In the genomic region with DNA sequence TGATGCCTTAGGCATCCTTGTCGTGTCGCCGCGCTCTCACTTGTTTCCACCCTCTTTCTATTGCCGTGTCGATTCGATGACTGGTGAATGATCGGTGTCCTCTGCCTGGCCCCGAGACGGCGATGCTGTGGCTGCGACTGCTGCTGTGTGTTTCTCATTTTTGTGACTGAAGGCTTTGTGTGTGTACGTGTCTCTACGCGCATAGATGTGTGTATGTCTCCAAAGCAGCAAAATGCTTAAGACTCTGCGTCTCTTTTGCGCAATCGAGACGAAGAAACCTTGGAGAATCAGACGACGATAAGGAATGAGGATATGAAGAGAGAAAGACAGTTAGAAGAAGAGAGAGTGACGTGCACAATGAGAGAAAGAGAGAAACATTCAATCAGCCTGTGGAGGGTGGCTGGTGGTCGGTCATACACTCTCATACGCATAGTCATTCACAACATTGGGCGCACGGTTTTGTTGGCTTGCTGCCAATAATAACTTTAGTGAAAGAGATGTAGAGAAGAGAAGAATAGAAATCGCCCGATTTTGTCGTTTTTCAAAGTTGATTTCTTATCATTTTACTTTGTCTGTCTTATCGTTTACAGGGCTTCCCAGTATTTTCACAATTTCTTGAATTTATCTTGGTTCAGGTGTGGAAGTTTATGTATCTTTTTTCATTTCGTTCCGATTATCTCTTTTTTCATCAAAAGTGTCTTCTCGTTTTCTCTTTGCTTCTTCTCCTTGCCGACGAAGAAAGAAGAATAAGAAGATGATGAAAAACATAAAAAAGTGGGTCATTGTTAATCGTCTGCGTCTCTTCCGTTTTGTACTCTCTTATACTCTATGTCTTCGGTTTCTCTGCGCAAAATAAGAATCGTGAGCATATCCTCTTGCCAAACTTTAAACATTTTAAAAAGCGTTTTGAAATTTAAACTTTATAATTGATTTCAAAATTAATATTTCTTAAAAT, we compare ENCODE assay signal across 4 worm cellular contexts.
TF ChIP-seq lines count a peak whose summit lies in the region.

No protein-coding gene starts in this region.

TF ChIP-seq in whole organism, L2 larva, 48 proteins besides CTCF, POLR2A, EP300 and RAD21 (continues in another document):
- TF ChIP-seq unc-55 (GFP tag; optimal IDR thresholded peaks at IDR 0.05; lab: Kevin White, UChicago) (peak; percentile 97), ceh-16 (tag; optimal IDR thresholded peaks at IDR 0.05; lab: Kevin White, UChicago) (peak; percentile 90), nhr-237 (tag; optimal IDR thresholded peaks at IDR 0.05; lab: Kevin White, UChicago) (peak; percentile 80), unc-62 (GFP tag; optimal IDR thresholded peaks at IDR 0.05; lab: Kevin White, UChicago) (peak; percentile 86), fos-1 (tag; optimal IDR thresholded peaks at IDR 0.05; lab: Kevin White, UChicago) (peak; percentile 95), skn-1 (tag; optimal IDR thresholded peaks at IDR 0.05; lab: Kevin White, UChicago) (no peak), ztf-4 (tag; optimal IDR thresholded peaks at IDR 0.05; lab: Kevin White, UChicago) (peak; percentile 96), lin-13 (GFP tag; optimal IDR thresholded peaks at IDR 0.05; lab: Kevin White, UChicago) (peak; percentile 83), mdl-1 (tag; optimal IDR thresholded peaks at IDR 0.05; lab: Kevin White, UChicago) (peak; percentile 87 to 95), sma-9 (GFP tag; optimal IDR thresholded peaks at IDR 0.05; lab: Kevin White, UChicago) (peak; percentile 98), sma-9 (tag; optimal IDR thresholded peaks at IDR 0.05; lab: Kevin White, UChicago) (peak; percentile 85), sma-3 (GFP tag; optimal IDR thresholded peaks at IDR 0.05; lab: Kevin White, UChicago) (peak; percentile 96), lin-11 (tag; optimal IDR thresholded peaks at IDR 0.05; lab: Kevin White, UChicago) (peak; percentile 92), zag-1 (tag; optimal IDR thresholded peaks at IDR 0.05; lab: Kevin White, UChicago) (peak; percentile 93), ztf-1 (GFP tag; conservative IDR thresholded peaks at IDR 0.05; lab: Robert Waterston, UW) (no peak), blmp-1 (tag; optimal IDR thresholded peaks at IDR 0.05; lab: Kevin White, UChicago; ENCODE audit: insufficient read depth) (peak; percentile 57), lin-39 (tag; optimal IDR thresholded peaks at IDR 0.05; lab: Kevin White, UChicago) (peak; percentile 92), nhr-12 (tag; optimal IDR thresholded peaks at IDR 0.05; lab: Kevin White, UChicago) (no peak), egl-27 (tag; optimal IDR thresholded peaks at IDR 0.05; lab: Kevin White, UChicago) (peak; percentile 99), sem-4 (tag; optimal IDR thresholded peaks at IDR 0.05; lab: Kevin White, UChicago) (peak; percentile 96)

TF ChIP-seq in whole organism, L4 larva, 104 proteins besides CTCF, POLR2A, EP300 and RAD21 (continues in another document):
- TF ChIP-seq hlh-11 (tag; optimal IDR thresholded peaks at IDR 0.05; lab: Kevin White, UChicago) = peak; percentile 100
- TF ChIP-seq pqm-1 (tag; optimal IDR thresholded peaks at IDR 0.05; lab: Kevin White, UChicago) = peak; percentile 37
- peak; percentile 55 for TF ChIP-seq ceh-32 (tag; optimal IDR thresholded peaks at IDR 0.05; lab: Kevin White, UChicago; ENCODE audit: poor library complexity)
- no peak for TF ChIP-seq mdt-29 (GFP tag; IDR thresholded peaks at IDR 0.05; lab: Robert Waterston, UW)
- peak; percentile 59; the same call in 1 of the 2 replicates for TF ChIP-seq zfp-3 (GFP tag; conservative IDR thresholded peaks at IDR 0.05; lab: Robert Waterston, UW)
- peak; percentile 92 for TF ChIP-seq nhr-25 (tag; optimal IDR thresholded peaks at IDR 0.05; lab: Kevin White, UChicago; ENCODE audit: borderline replicate concordance, insufficient read depth)
- peak; percentile 98 for TF ChIP-seq nhr-6 (tag; optimal IDR thresholded peaks at IDR 0.05; lab: Kevin White, UChicago)
- peak; percentile 26 for TF ChIP-seq nhr-237 (tag; optimal IDR thresholded peaks at IDR 0.05; lab: Kevin White, UChicago)
- TF ChIP-seq lin-13 (GFP tag; optimal IDR thresholded peaks at IDR 0.05; lab: Kevin White, UChicago) = peak; percentile 93
- TF ChIP-seq F26F4.8 (GFP tag; conservative IDR thresholded peaks at IDR 0.05; lab: Robert Waterston, UW) = no peak
- TF ChIP-seq snpc-4 (tag; optimal IDR thresholded peaks at IDR 0.05; lab: Kevin White, UChicago) = peak; percentile 7
- 0 out of 2 replicates have a peak, but pooled peaks have one; percentile 12 for TF ChIP-seq arid-1 (GFP tag; conservative IDR thresholded peaks at IDR 0.05; lab: Robert Waterston, UW)
- TF ChIP-seq unc-62 (GFP tag; optimal IDR thresholded peaks at IDR 0.05 in 1 of 2; lab: Kevin White, UChicago) = peak; percentile 43 to 100
- peak; percentile 60 for TF ChIP-seq unc-62 (tag; optimal IDR thresholded peaks at IDR 0.05; lab: Kevin White, UChicago)
- TF ChIP-seq fkh-10 (GFP tag; optimal IDR thresholded peaks at IDR 0.05; lab: Kevin White, UChicago) = peak; percentile 90
- peak; percentile 81 for TF ChIP-seq pha-4 (GFP tag; IDR thresholded peaks at IDR 0.05; lab: Robert Waterston, UW)
- TF ChIP-seq pha-4 (tag; optimal IDR thresholded peaks at IDR 0.05; lab: Kevin White, UChicago) = peak; percentile 86
- TF ChIP-seq set-16 (GFP tag; IDR thresholded peaks at IDR 0.05; lab: Robert Waterston, UW) = peak; percentile 77; the same call in 1 of the 2 replicates
- peak; percentile 8 for TF ChIP-seq lir-3 (tag; optimal IDR thresholded peaks at IDR 0.05; lab: Kevin White, UChicago)

TF ChIP-seq in whole organism, late embryonic, 69 proteins besides CTCF, POLR2A, EP300 and RAD21 (continues in another document):
- no peak for TF ChIP-seq odd-2 (tag; optimal IDR thresholded peaks at IDR 0.05; lab: Kevin White, UChicago)
- TF ChIP-seq hlh-6 (tag; optimal IDR thresholded peaks at IDR 0.05; lab: Kevin White, UChicago) = peak; percentile 64
- no peak for TF ChIP-seq nhr-232 (tag; optimal IDR thresholded peaks at IDR 0.05; lab: Kevin White, UChicago)
- peak; percentile 8 for TF ChIP-seq ztf-16 (tag; optimal IDR thresholded peaks at IDR 0.05; lab: Kevin White, UChicago)
- TF ChIP-seq C08G9.2 (tag; optimal IDR thresholded peaks at IDR 0.05; lab: Kevin White, UChicago) = peak; percentile 58
- TF ChIP-seq fkh-6 (tag; optimal IDR thresholded peaks at IDR 0.05; lab: Kevin White, UChicago) = no peak
- no peak for TF ChIP-seq ceh-45 (GFP tag; IDR thresholded peaks at IDR 0.05; lab: Robert Waterston, UW)
- no peak for TF ChIP-seq pha-4 (tag; optimal IDR thresholded peaks at IDR 0.05; lab: Kevin White, UChicago)
- peak; percentile 26 for TF ChIP-seq fax-1 (tag; optimal IDR thresholded peaks at IDR 0.05; lab: Kevin White, UChicago)
- peak; percentile 66 for TF ChIP-seq ceh-2 (tag; optimal IDR thresholded peaks at IDR 0.05; lab: Kevin White, UChicago)
- TF ChIP-seq pag-3 (tag; optimal IDR thresholded peaks at IDR 0.05; lab: Kevin White, UChicago; ENCODE audit: borderline replicate concordance) = no peak
- TF ChIP-seq ceh-14 (tag; optimal IDR thresholded peaks at IDR 0.05; lab: Kevin White, UChicago) = peak; percentile 72
- TF ChIP-seq hlh-15 (tag; optimal IDR thresholded peaks at IDR 0.05; lab: Kevin White, UChicago) = no peak
- peak; percentile 71 for TF ChIP-seq pqm-1 (tag; optimal IDR thresholded peaks at IDR 0.05; lab: Kevin White, UChicago)
- no peak for TF ChIP-seq ceh-6 (GFP tag; optimal IDR thresholded peaks at IDR 0.05; lab: Kevin White, UChicago)
- TF ChIP-seq ceh-9 (tag; optimal IDR thresholded peaks at IDR 0.05; lab: Kevin White, UChicago) = no peak
- peak; percentile 99 for TF ChIP-seq ceh-18 (tag; optimal IDR thresholded peaks at IDR 0.05; lab: Kevin White, UChicago)
- TF ChIP-seq tbx-2 (tag; optimal IDR thresholded peaks at IDR 0.05; lab: Kevin White, UChicago) = peak; percentile 96
- TF ChIP-seq fkh-10 (GFP tag; optimal IDR thresholded peaks at IDR 0.05; lab: Kevin White, UChicago) = peak; percentile 20
- no peak for TF ChIP-seq ceh-48 (tag; optimal IDR thresholded peaks at IDR 0.05; lab: Kevin White, UChicago)
- no peak for TF ChIP-seq ahr-1 (tag; optimal IDR thresholded peaks at IDR 0.05; lab: Kevin White, UChicago)
- TF ChIP-seq ceh-19 (GFP tag; optimal IDR thresholded peaks at IDR 0.05; lab: Kevin White, UChicago) = no peak

TF ChIP-seq in whole organism, mixed stage, embryonic, 35 proteins besides CTCF, POLR2A, EP300 and RAD21 (continues in another document):
- TF ChIP-seq ceh-39 (tag; optimal IDR thresholded peaks at IDR 0.05; lab: Kevin White, UChicago) (peak; percentile 93), drap-1 (GFP tag; optimal IDR thresholded peaks at IDR 0.05; lab: Kevin White, UChicago) (peak; percentile 86), mab-5 (tag; optimal IDR thresholded peaks at IDR 0.05; lab: Kevin White, UChicago) (peak; percentile 74), nhr-2 (tag; optimal IDR thresholded peaks at IDR 0.05; lab: Kevin White, UChicago) (peak; percentile 97), lin-13 (tag; optimal IDR thresholded peaks at IDR 0.05; lab: Kevin White, UChicago) (no peak), ces-1 (GFP tag; optimal IDR thresholded peaks at IDR 0.05; lab: Kevin White, UChicago) (peak; percentile 96), bed-3 (GFP tag; optimal IDR thresholded peaks at IDR 0.05; lab: Kevin White, UChicago) (peak; percentile 48), nhr-76 (tag; optimal IDR thresholded peaks at IDR 0.05; lab: Kevin White, UChicago) (no peak), nhr-12 (tag; optimal IDR thresholded peaks at IDR 0.05; lab: Kevin White, UChicago) (no peak), elt-1 (tag; optimal IDR thresholded peaks at IDR 0.05; lab: Kevin White, UChicago; ENCODE audit: borderline replicate concordance, insufficient read depth) (peak; percentile 25), M03D4.4 (tag; optimal IDR thresholded peaks at IDR 0.05; lab: Kevin White, UChicago) (peak; percentile 55), elt-3 (tag; optimal IDR thresholded peaks at IDR 0.05; lab: Kevin White, UChicago) (peak; percentile 93), flh-1 (GFP tag; optimal IDR thresholded peaks at IDR 0.05; lab: Kevin White, UChicago) (no peak), sptf-1 (tag; optimal IDR thresholded peaks at IDR 0.05; lab: Kevin White, UChicago) (peak; percentile 63), tbx-8 (GFP tag; optimal IDR thresholded peaks at IDR 0.05; lab: Kevin White, UChicago) (peak; percentile 65), blmp-1 (tag; optimal IDR thresholded peaks at IDR 0.05; lab: Kevin White, UChicago) (no peak), zip-8 (tag; optimal IDR thresholded peaks at IDR 0.05; lab: Kevin White, UChicago) (peak; percentile 39), unc-120 (tag; optimal IDR thresholded peaks at IDR 0.05; lab: Kevin White, UChicago; ENCODE audit: poor library complexity, severe bottlenecking) (peak; percentile 97), ceh-83 (GFP tag; optimal IDR thresholded peaks at IDR 0.05; lab: Kevin White, UChicago) (no peak), nhr-28 (tag; optimal IDR thresholded peaks at IDR 0.05; lab: Kevin White, UChicago) (peak; percentile 11), lsy-2 (tag; optimal IDR thresholded peaks at IDR 0.05; lab: Kevin White, UChicago) (peak; percentile 85), nhr-237 (tag; optimal IDR thresholded peaks at IDR 0.05; lab: Kevin White, UChicago) (peak; percentile 97), mep-1 (tag; optimal IDR thresholded peaks at IDR 0.05; lab: Kevin White, UChicago) (peak; percentile 98), ham-2 (GFP tag; optimal IDR thresholded peaks at IDR 0.05; lab: Kevin White, UChicago) (peak; percentile 99)
